Worm (Caenorhabditis elegans) whole organism, L2 larva: ENCODE data around the gene tab-1.

Experiments used
- C34F6.9 ChIP-seq: fragments of 150-350 bp; optimal IDR thresholded peaks from 2 replicates; lab custom pipeline; 2014; ENCODE audit warnings: missing biosample characterization, missing genetic modification characterization
- F13H6.1 ChIP-seq: sonication (generic microtip); optimal IDR thresholded peaks from 2 replicates; lab custom pipeline; 2016; ENCODE audit warnings: missing genetic modification characterization, missing compliant biosample characterization
- R02D3.7 ChIP-seq: fragments of 150-350 bp; optimal IDR thresholded peaks from 2 replicates; lab custom pipeline; 2014; ENCODE audit warnings: missing biosample characterization, missing genetic modification characterization
- Y55F3AM.14 ChIP-seq: fragments of 200-800 bp; sonication (Bioruptor generic); optimal IDR thresholded peaks from 2 replicates; lab custom pipeline; 2018; ENCODE audit warnings: mild to moderate bottlenecking, missing genetic modification characterization, missing compliant biosample characterization
- ZK546.5 ChIP-seq: sonication (generic microtip); optimal IDR thresholded peaks from 2 replicates; lab custom pipeline; 2017; ENCODE audit warnings: missing biosample characterization, missing genetic modification characterization
- alr-1 ChIP-seq: fragments of 150-350 bp; optimal IDR thresholded peaks from 2 replicates; lab custom pipeline; 2014; ENCODE audit warnings: missing biosample characterization, missing genetic modification characterization
- aly-2 ChIP-seq: fragments of 150-350 bp; optimal IDR thresholded peaks from 2 replicates; lab custom pipeline; 2014; ENCODE audit warnings: missing biosample characterization, missing genetic modification characterization
- blmp-1 ChIP-seq: sonication (generic microtip); optimal IDR thresholded peaks from 2 replicates; lab custom pipeline; 2017; ENCODE audit warnings: missing genetic modification characterization, mild to moderate bottlenecking, missing compliant biosample characterization, antibody characterized with exemption, moderate library complexity; ENCODE audit not compliant: insufficient read depth
- ceh-16 ChIP-seq: fragments of 150-350 bp; optimal IDR thresholded peaks from 2 replicates; lab custom pipeline; 2014; ENCODE audit warnings: missing biosample characterization, missing genetic modification characterization
- ceh-82 ChIP-seq: fragments of 150-350 bp; optimal IDR thresholded peaks from 2 replicates; lab custom pipeline; 2014; ENCODE audit warnings: missing biosample characterization, missing genetic modification characterization
- crh-2 ChIP-seq: sonication (generic microtip); optimal IDR thresholded peaks from 2 replicates; lab custom pipeline; 2017; ENCODE audit warnings: missing biosample characterization, missing genetic modification characterization
- dmd-4 ChIP-seq: sonication (generic microtip); optimal IDR thresholded peaks from 2 replicates; lab custom pipeline; 2017; ENCODE audit warnings: missing biosample characterization, missing genetic modification characterization
- egl-27 ChIP-seq: sonication (generic microtip); optimal IDR thresholded peaks from 3 replicates; lab custom pipeline; 2017; ENCODE audit warnings: missing biosample characterization, missing genetic modification reagents, missing genetic modification characterization
- elt-1 ChIP-seq: fragments of 150-350 bp; optimal IDR thresholded peaks from 2 replicates; lab custom pipeline; 2014; ENCODE audit warnings: missing biosample characterization, missing genetic modification characterization
- elt-3 ChIP-seq: sonication (generic microtip); optimal IDR thresholded peaks from 2 replicates; lab custom pipeline; 2017; ENCODE audit warnings: missing biosample characterization, missing genetic modification characterization
- gmeb-1 ChIP-seq: fragments of 150-350 bp; optimal IDR thresholded peaks from 2 replicates; lab custom pipeline; 2014; ENCODE audit warnings: missing biosample characterization, missing genetic modification characterization
- lin-11 ChIP-seq: fragments of 150-350 bp; sonication (generic microtip); optimal IDR thresholded peaks from 2 replicates; lab custom pipeline; 2014; ENCODE audit warnings: missing biosample characterization, missing genetic modification characterization, inconsistent platforms, mixed read lengths
- lin-13 ChIP-seq: fragments of 150-350 bp; optimal IDR thresholded peaks from 2 replicates; lab custom pipeline; 2014; ENCODE audit warnings: missing biosample characterization, missing genetic modification reagents, missing genetic modification characterization
- lin-39 ChIP-seq: fragments of 150-350 bp; optimal IDR thresholded peaks from 2 replicates; lab custom pipeline; 2014; ENCODE audit warnings: missing biosample characterization, missing genetic modification reagents, missing genetic modification characterization
- lsy-2 ChIP-seq, 2 experiments: fragments of 150-350 bp in 1 of 2; sonication (generic microtip) in 1 of 2; optimal IDR thresholded peaks; 2 replicates each; lab custom pipeline; 2014 to 2017; ENCODE audit warnings: missing biosample characterization in 2 of 2, missing genetic modification characterization in 2 of 2
- mab-5 ChIP-seq: fragments of 150-350 bp; optimal IDR thresholded peaks from 2 replicates; lab custom pipeline; 2014; ENCODE audit warnings: missing biosample characterization, missing genetic modification characterization
- mbf-1 ChIP-seq: sonication (generic microtip); optimal IDR thresholded peaks from 2 replicates; lab custom pipeline; 2017; ENCODE audit warnings: missing biosample characterization, missing genetic modification characterization
- mdl-1 ChIP-seq, 2 experiments: fragments of 150-350 bp in 1 of 2; sonication (generic microtip) in 1 of 2; optimal IDR thresholded peaks; 2 replicates each; lab custom pipeline; 2017; ENCODE audit warnings: missing biosample characterization in 2 of 2, missing genetic modification characterization in 2 of 2
- nhr-10 ChIP-seq: sonication (generic microtip); optimal IDR thresholded peaks from 2 replicates; lab custom pipeline; 2017; ENCODE audit warnings: missing biosample characterization, missing genetic modification characterization
- nhr-11 ChIP-seq: fragments of 150-350 bp; optimal IDR thresholded peaks from 2 replicates; lab custom pipeline; 2014; ENCODE audit warnings: missing biosample characterization, missing genetic modification characterization
- nhr-12 ChIP-seq: fragments of 150-350 bp; optimal IDR thresholded peaks from 2 replicates; lab custom pipeline; 2014; ENCODE audit warnings: missing biosample characterization, missing genetic modification characterization
- nhr-129 ChIP-seq: fragments of 150-350 bp; optimal IDR thresholded peaks from 2 replicates; lab custom pipeline; 2014; ENCODE audit warnings: missing biosample characterization, missing genetic modification characterization
- nhr-21 ChIP-seq: fragments of 150-350 bp; optimal IDR thresholded peaks from 2 replicates; lab custom pipeline; 2014; ENCODE audit warnings: missing biosample characterization, missing genetic modification characterization
- nhr-23 ChIP-seq: fragments of 150-350 bp; optimal IDR thresholded peaks from 2 replicates; lab custom pipeline; 2014; ENCODE audit warnings: missing biosample characterization, missing genetic modification reagents, missing genetic modification characterization
- nhr-237 ChIP-seq: fragments of 150-350 bp; optimal IDR thresholded peaks from 2 replicates; lab custom pipeline; 2014; ENCODE audit warnings: missing biosample characterization, missing genetic modification characterization
- nhr-25 ChIP-seq: fragments of 150-350 bp; sonication (generic microtip); optimal IDR thresholded peaks from 3 replicates; lab custom pipeline; 2014; ENCODE audit warnings: missing biosample characterization, missing genetic modification characterization
- nhr-77 ChIP-seq: fragments of 150-350 bp; optimal IDR thresholded peaks from 2 replicates; lab custom pipeline; 2014; ENCODE audit warnings: missing biosample characterization, missing genetic modification characterization
- peb-1 ChIP-seq: fragments of 150-350 bp; optimal IDR thresholded peaks from 2 replicates; lab custom pipeline; 2014; ENCODE audit warnings: missing biosample characterization, missing genetic modification characterization
- sem-4 ChIP-seq: fragments of 150-350 bp; optimal IDR thresholded peaks from 2 replicates; lab custom pipeline; 2014; ENCODE audit warnings: missing biosample characterization, missing genetic modification reagents, missing genetic modification characterization
- skn-1 ChIP-seq: sonication (generic microtip); optimal IDR thresholded peaks from 2 replicates; lab custom pipeline; 2017; ENCODE audit warnings: missing biosample characterization, missing genetic modification characterization
- sma-3 ChIP-seq: sonication (generic microtip); optimal IDR thresholded peaks from 2 replicates; lab custom pipeline; 2016; ENCODE audit warnings: missing genetic modification reagents, missing genetic modification characterization, missing compliant biosample characterization
- sma-9 ChIP-seq, 2 experiments: fragments of 150-350 bp in 1 of 2; sonication (generic microtip) in 1 of 2; optimal IDR thresholded peaks; 2 replicates each; lab custom pipeline; 2014 to 2016; ENCODE audit warnings: missing genetic modification characterization in 2 of 2, mild to moderate bottlenecking in 1 of 2, missing biosample characterization in 1 of 2, missing compliant biosample characterization in 1 of 2, missing genetic modification reagents in 1 of 2, moderate library complexity in 1 of 2
- unc-39 ChIP-seq: fragments of 150-350 bp; optimal IDR thresholded peaks from 2 replicates; lab custom pipeline; 2014; ENCODE audit warnings: missing biosample characterization, missing genetic modification characterization
- unc-55 ChIP-seq: fragments of 150-350 bp; sonication (generic microtip); optimal IDR thresholded peaks from 3 replicates; lab custom pipeline; 2014; ENCODE audit warnings: missing biosample characterization, missing genetic modification reagents, missing genetic modification characterization
- unc-62 ChIP-seq: fragments of 150-350 bp; optimal IDR thresholded peaks from 2 replicates; lab custom pipeline; 2014; ENCODE audit warnings: missing biosample characterization, missing genetic modification reagents, missing genetic modification characterization
- ztf-11 ChIP-seq: sonication (generic microtip); optimal IDR thresholded peaks from 2 replicates; lab custom pipeline; 2017; ENCODE audit warnings: missing biosample characterization, missing genetic modification characterization
- ztf-4 ChIP-seq: fragments of 150-350 bp; optimal IDR thresholded peaks from 2 replicates; lab custom pipeline; 2014; ENCODE audit warnings: missing biosample characterization, missing genetic modification characterization

tab-1 gene

ce11 chrII:6800104-6800711 is 2.9 kb upstream of the tab-1 start, which contains the start of gene F31E8.4 (continued):
- no peak for TF ChIP-seq R02D3.7
- no peak for TF ChIP-seq unc-55
- TF ChIP-seq lin-13 (GFP tag; lab: Kevin White, UChicago), result no peak
- TF ChIP-seq lsy-2 (tag; optimal IDR thresholded peaks at IDR 0.05; lab: Kevin White, UChicago), result no peak
- TF ChIP-seq nhr-10, result no peak
- TF ChIP-seq dmd-4 (tag; lab: Kevin White, UChicago), result no peak
- TF ChIP-seq nhr-129 (tag; lab: Kevin White, UChicago), result peak; percentile 51
- TF ChIP-seq alr-1, result no peak
- TF ChIP-seq nhr-11 (tag; lab: Kevin White, UChicago), result no peak
- no peak for TF ChIP-seq ceh-82 (tag; lab: Kevin White, UChicago)
- no peak for TF ChIP-seq lin-39 (tag; lab: Kevin White, UChicago)
- TF ChIP-seq sem-4 (tag; lab: Kevin White, UChicago), result no peak

DNA sequence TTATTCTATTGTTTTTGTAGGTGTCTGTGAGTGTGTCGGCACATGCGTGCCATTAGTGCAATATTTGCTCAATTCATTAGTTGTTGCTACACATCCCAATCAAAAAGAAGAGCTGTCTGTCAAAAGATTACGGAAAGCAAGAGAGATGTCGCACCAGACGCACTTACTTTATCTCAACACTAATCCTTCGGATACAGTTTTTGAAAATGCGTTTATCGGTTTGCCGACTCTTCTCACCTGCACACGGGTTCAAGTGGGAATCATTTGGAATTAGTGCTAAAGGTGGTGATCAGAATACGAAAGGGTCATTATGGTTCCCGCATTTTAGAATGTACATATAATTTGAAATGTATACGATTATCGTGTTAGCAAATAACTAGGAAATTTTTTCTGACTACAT is 1.9 kb upstream of the tab-1 start:
- TF ChIP-seq Y55F3AM.14 (no peak), gmeb-1 (tag; lab: Kevin White, UChicago) (no peak), nhr-237 (no peak), lin-39 (tag; lab: Kevin White, UChicago) (no peak), elt-3 (no peak), nhr-11 (tag; lab: Kevin White, UChicago) (no peak), ceh-16 (tag; lab: Kevin White, UChicago) (no peak), lsy-2 (tag; optimal IDR thresholded peaks at IDR 0.05; lab: Kevin White, UChicago) (no peak), nhr-129 (tag; lab: Kevin White, UChicago) (no peak), nhr-23 (tag; lab: Kevin White, UChicago) (no peak)

DNA sequence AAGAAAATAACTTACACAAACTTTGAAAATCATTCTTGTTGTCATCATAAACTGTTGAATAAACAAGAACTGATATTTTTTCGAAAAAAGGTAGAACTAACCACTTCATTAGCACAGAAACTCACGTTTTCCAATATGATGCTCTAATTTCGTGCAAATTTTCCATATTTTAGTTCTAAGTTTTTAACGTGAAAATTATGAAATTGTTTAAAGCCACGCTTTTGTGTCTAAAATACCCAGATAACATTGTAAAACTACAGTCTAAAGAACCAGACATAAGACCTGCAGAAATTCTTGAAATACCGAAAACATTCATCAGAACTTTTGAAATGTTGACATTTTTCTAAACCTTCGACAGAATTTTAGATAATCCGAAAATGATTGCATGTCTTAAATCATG is 4.0 kb downstream of the tab-1 start, which contains the start of gene F31E8.5:
F31E8.5 (minus strand) TSS at position 101 of the 400 bp plus-strand sequence.
- TF ChIP-seq lsy-2 (tag; optimal IDR thresholded peaks at IDR 0.05; lab: Kevin White, UChicago), result no peak
- no peak for TF ChIP-seq nhr-23 (tag; lab: Kevin White, UChicago)
- no peak for TF ChIP-seq aly-2 (tag; lab: Kevin White, UChicago)
- no peak for TF ChIP-seq nhr-11 (tag; lab: Kevin White, UChicago)
- no peak for TF ChIP-seq alr-1
- no peak for TF ChIP-seq nhr-12 (tag; lab: Kevin White, UChicago)
- no peak for TF ChIP-seq unc-39 (tag; lab: Kevin White, UChicago)
- no peak for TF ChIP-seq nhr-129 (tag; lab: Kevin White, UChicago)
- TF ChIP-seq sem-4 (tag; lab: Kevin White, UChicago), result no peak
- TF ChIP-seq nhr-21 (tag; lab: Kevin White, UChicago), result no peak
- no peak for TF ChIP-seq F13H6.1
- no peak for TF ChIP-seq elt-1

DNA sequence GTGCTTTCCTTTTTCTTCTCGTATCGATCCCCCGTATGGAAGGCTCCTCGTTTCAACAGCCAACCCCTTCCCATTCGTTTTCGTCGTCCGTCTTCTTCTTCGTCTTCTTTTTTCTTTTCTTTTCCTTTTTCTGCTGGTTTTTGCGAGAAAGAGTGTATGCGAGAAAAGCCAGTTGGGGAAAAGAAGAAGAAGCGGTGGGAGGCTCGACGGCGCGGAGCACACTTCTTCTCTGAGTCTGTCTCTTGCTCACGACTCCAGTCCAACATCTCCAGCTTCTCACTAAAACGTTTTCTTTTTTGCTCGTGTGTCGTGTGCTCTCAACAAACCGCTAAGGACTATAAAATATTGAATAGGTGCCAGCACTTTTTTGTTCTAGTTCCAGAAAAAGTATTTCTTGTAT is 5.4 kb downstream of the tab-1 start:
- no peak for TF ChIP-seq ztf-4
- TF ChIP-seq elt-1, result no peak
- no peak for TF ChIP-seq nhr-21 (tag; lab: Kevin White, UChicago)
- TF ChIP-seq nhr-23 (tag; lab: Kevin White, UChicago), result no peak
- TF ChIP-seq unc-62 (GFP tag; lab: Kevin White, UChicago), result no peak
- no peak for TF ChIP-seq egl-27
- TF ChIP-seq C34F6.9, result peak; percentile 76
- TF ChIP-seq alr-1, result no peak
- TF ChIP-seq F13H6.1, result peak; percentile 0
- TF ChIP-seq nhr-129 (tag; lab: Kevin White, UChicago), result peak; percentile 40
- TF ChIP-seq lin-11 (tag; lab: Kevin White, UChicago), result peak; percentile 46
- TF ChIP-seq unc-39 (tag; lab: Kevin White, UChicago), result no peak
- TF ChIP-seq lsy-2 (tag; optimal IDR thresholded peaks at IDR 0.05; lab: Kevin White, UChicago), result peak in 1 of 2 experiments; percentile 38
- no peak for TF ChIP-seq crh-2 (tag; lab: Kevin White, UChicago)
- TF ChIP-seq ztf-11 (tag; lab: Kevin White, UChicago), result no peak
- no peak for TF ChIP-seq gmeb-1 (tag; lab: Kevin White, UChicago)
- TF ChIP-seq nhr-25 (tag; lab: Kevin White, UChicago), result no peak
- no peak for TF ChIP-seq lin-13 (GFP tag; lab: Kevin White, UChicago)
- no peak for TF ChIP-seq nhr-10
- TF ChIP-seq nhr-12 (tag; lab: Kevin White, UChicago), result no peak
- TF ChIP-seq mab-5 (tag; lab: Kevin White, UChicago), result no peak
- no peak for TF ChIP-seq skn-1
- TF ChIP-seq mbf-1, result no peak
- TF ChIP-seq ZK546.5, result no peak
- no peak for TF ChIP-seq ceh-16 (tag; lab: Kevin White, UChicago)
- no peak for TF ChIP-seq dmd-4 (tag; lab: Kevin White, UChicago)
- TF ChIP-seq sma-3 (GFP tag; lab: Kevin White, UChicago), result no peak
- TF ChIP-seq nhr-77 (tag; lab: Kevin White, UChicago), result no peak
- no peak for TF ChIP-seq ceh-82 (tag; lab: Kevin White, UChicago)
- TF ChIP-seq mdl-1 (tag; optimal IDR thresholded peaks at IDR 0.05; lab: Kevin White, UChicago), result no peak
- TF ChIP-seq blmp-1, result no peak
- no peak for TF ChIP-seq sma-9 (GFP tag; optimal IDR thresholded peaks at IDR 0.05; lab: Kevin White, UChicago)
- no peak for TF ChIP-seq sma-9 (tag; optimal IDR thresholded peaks at IDR 0.05; lab: Kevin White, UChicago)
- no peak for TF ChIP-seq lin-39 (tag; lab: Kevin White, UChicago)
- no peak for TF ChIP-seq peb-1
- TF ChIP-seq R02D3.7, result no peak
- TF ChIP-seq sem-4 (tag; lab: Kevin White, UChicago), result no peak
- no peak for TF ChIP-seq aly-2 (tag; lab: Kevin White, UChicago)
- no peak for TF ChIP-seq Y55F3AM.14
- TF ChIP-seq nhr-11 (tag; lab: Kevin White, UChicago), result no peak
